Worm (Caenorhabditis elegans): ENCODE data around the gene cutl-23.
A peak's percentile ranks its signal among the peaks of the same experiment; 100 is the strongest.

The cutl-23 gene

DNA sequence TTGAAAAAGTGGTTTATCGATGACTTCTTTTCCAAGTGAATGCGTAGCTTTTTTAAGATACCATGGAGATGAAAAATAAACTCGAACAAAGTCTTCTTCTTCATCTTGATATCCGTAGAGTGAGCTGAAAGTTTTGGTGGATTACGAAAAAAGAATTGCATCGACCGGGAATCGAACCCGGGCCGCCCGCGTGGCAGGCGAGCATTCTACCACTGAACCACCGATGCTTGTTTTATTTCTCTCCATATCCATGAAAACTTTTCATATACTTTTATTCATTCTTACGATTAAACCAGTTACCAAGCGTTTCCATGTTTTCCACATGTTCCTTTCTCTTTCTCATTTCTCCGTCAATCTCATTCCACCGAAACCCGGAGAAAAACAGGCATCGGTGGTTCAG lies 12.1 kb downstream of the cutl-23 start (continued):
- TF ChIP-seq K11D2.4 (GFP tag; IDR thresholded peaks at IDR 0.05) (no peak), dpl-1 (GFP tag; optimal IDR thresholded peaks at IDR 0.05) (no peak), nfya-1 (tag; optimal IDR thresholded peaks at IDR 0.05; ENCODE audit: borderline replicate concordance, insufficient read depth) (no peak), die-1 (tag; optimal IDR thresholded peaks at IDR 0.05) (no peak), atf-7 (tag; optimal IDR thresholded peaks at IDR 0.05) (no peak), hmg-20 (GFP tag; IDR thresholded peaks at IDR 0.05) (no peak), F55B11.4 (tag; optimal IDR thresholded peaks at IDR 0.05; ENCODE audit: borderline replicate concordance, insufficient read depth) (no peak), cebp-1 (GFP tag; IDR thresholded peaks at IDR 0.05) (no peak), cebp-1 (tag; optimal IDR thresholded peaks at IDR 0.05) (no peak), ztf-26 (tag; optimal IDR thresholded peaks at IDR 0.05) (no peak), akir-1 (GFP tag; optimal IDR thresholded peaks at IDR 0.05) (no peak), somi-1 (GFP tag; optimal IDR thresholded peaks at IDR 0.05) (no peak), tbp1 (GFP tag; optimal IDR thresholded peaks at IDR 0.05) (peak; percentile 85), F52B5.7 (tag; optimal IDR thresholded peaks at IDR 0.05) (no peak), T07F8.4 (tag; optimal IDR thresholded peaks at IDR 0.05) (no peak), Y67H2A.10 (GFP tag; conservative IDR thresholded peaks at IDR 0.05) (no peak), lin-35 (GFP tag; optimal IDR thresholded peaks at IDR 0.05) (no peak), zfh-2 (GFP tag; conservative IDR thresholded peaks at IDR 0.05) (0 out of 2 replicates have a peak, but pooled peaks have one; percentile 14), him-1 (tag; optimal IDR thresholded peaks at IDR 0.05) (peak; percentile 13), ceh-40 (GFP tag; IDR thresholded peaks at IDR 0.05) (no peak), madf-3 (GFP tag; IDR thresholded peaks at IDR 0.05) (no peak), pbrm-1 (GFP tag; IDR thresholded peaks at IDR 0.05) (no peak), lsy-27 (tag; optimal IDR thresholded peaks at IDR 0.05; ENCODE audit: borderline replicate concordance, insufficient read depth) (no peak), madf-10 (tag; optimal IDR thresholded peaks at IDR 0.05) (no peak), sptf-2 (GFP tag; optimal IDR thresholded peaks at IDR 0.05) (no peak), egrh-3 (GFP tag; IDR thresholded peaks at IDR 0.05) (no peak), F23B12.7 (tag; optimal IDR thresholded peaks at IDR 0.05; ENCODE audit: insufficient read depth) (no peak), nhr-80 (tag; optimal IDR thresholded peaks at IDR 0.05) (no peak), lsl-1 (GFP tag; optimal IDR thresholded peaks at IDR 0.05) (peak; percentile 18), egl-18 (GFP tag; IDR thresholded peaks at IDR 0.05) (no peak), dpff-1 (tag; optimal IDR thresholded peaks at IDR 0.05) (no peak), tlf-1 (GFP tag; optimal IDR thresholded peaks at IDR 0.05) (no peak), pha-4 (tag; optimal IDR thresholded peaks at IDR 0.05) (no peak), madf-8 (GFP tag; conservative IDR thresholded peaks at IDR 0.05) (no peak), nhr-120 (GFP tag; IDR thresholded peaks at IDR 0.05) (no peak), ceh-27 (GFP tag; optimal IDR thresholded peaks at IDR 0.05) (no peak), bed-2 (GFP tag; IDR thresholded peaks at IDR 0.05) (no peak), C06A6.2 (GFP tag; conservative IDR thresholded peaks at IDR 0.05) (no peak), ets-4 (GFP tag; optimal IDR thresholded peaks at IDR 0.05) (no peak), Y95B8A.8 (GFP tag; IDR thresholded peaks at IDR 0.05) (no peak), ceh-58 (GFP tag; IDR thresholded peaks at IDR 0.05) (no peak), aptf-3 (GFP tag; IDR thresholded peaks at IDR 0.05) (no peak), unc-62 (GFP tag; optimal IDR thresholded peaks at IDR 0.05) (no peak), athp-1 (tag; optimal IDR thresholded peaks at IDR 0.05) (no peak), lin-54 (GFP tag; optimal IDR thresholded peaks at IDR 0.05) (peak; percentile 3), lir-1 (GFP tag; conservative IDR thresholded peaks at IDR 0.05) (no peak), bed-1 (GFP tag; IDR thresholded peaks at IDR 0.05) (no peak), gei-17 (GFP tag; optimal IDR thresholded peaks at IDR 0.05) (no peak), F57C9.4 (tag; optimal IDR thresholded peaks at IDR 0.05) (no peak), attf-5 (GFP tag; optimal IDR thresholded peaks at IDR 0.05) (no peak)
